Fruit fly (Drosophila melanogaster) whole organism, prepupa: ENCODE measurements around the gene CG43156.

ENCODE experiments used
- Blimp-1 ChIP-seq: fragments of 200-800 bp; sonication (Bioruptor generic); optimal IDR thresholded peaks from 3 replicates; lab custom pipeline; 2017; ENCODE audit warnings: missing biosample characterization, missing genetic modification characterization, mild to moderate bottlenecking, moderate library complexity, missing genetic modification reagents
- CG10631 ChIP-seq: fragments of 200-800 bp; sonication (Bioruptor generic); optimal IDR thresholded peaks from 2 replicates; lab custom pipeline; 2016; ENCODE audit warnings: missing biosample characterization, missing genetic modification characterization
- CG10669 ChIP-seq: fragments of 200-800 bp; sonication (Bioruptor generic); optimal IDR thresholded peaks from 3 replicates; lab custom pipeline; 2018; ENCODE audit warnings: missing biosample characterization, mild to moderate bottlenecking, missing genetic modification characterization, moderate library complexity
- CG11762 ChIP-seq: fragments of 200-800 bp; sonication (Bioruptor generic); optimal IDR thresholded peaks from 3 replicates; lab custom pipeline; 2016; ENCODE audit warnings: missing biosample characterization, missing genetic modification characterization; ENCODE audit not compliant: insufficient read depth
- CG15336 ChIP-seq: fragments of 200-800 bp; sonication (Bioruptor generic); IDR thresholded peaks from 2 replicates; pipeline ENCODE4 v1.3.6; 2022; ENCODE audit warnings: missing biosample characterization, missing genetic modification characterization
- CG16779 ChIP-seq: fragments of 200-800 bp; sonication (Bioruptor generic); optimal IDR thresholded peaks from 3 replicates; lab custom pipeline; 2017; ENCODE audit warnings: missing biosample characterization, mild to moderate bottlenecking, missing genetic modification characterization
- CG3032 ChIP-seq: fragments of 200-800 bp; optimal IDR thresholded peaks from 2 replicates; lab custom pipeline; 2019; ENCODE audit warnings: missing biosample characterization, mild to moderate bottlenecking, missing genetic modification characterization, moderate library complexity
- CG34406 ChIP-seq: fragments of 200-800 bp; sonication (Bioruptor generic); optimal IDR thresholded peaks from 3 replicates; lab custom pipeline; 2016; ENCODE audit warnings: missing biosample characterization, missing genetic modification characterization
- CG4318 ChIP-seq: fragments of 200-800 bp; sonication (Bioruptor generic); optimal IDR thresholded peaks from 3 replicates; lab custom pipeline; 2017; ENCODE audit warnings: missing biosample characterization, mild to moderate bottlenecking, missing genetic modification characterization
- CG6163 ChIP-seq: fragments of 200-800 bp; sonication (Bioruptor generic); IDR thresholded peaks from 3 replicates; pipeline ENCODE4 v1.3.6; 2022; ENCODE audit warnings: missing biosample characterization, missing genetic modification characterization
- CG6276 ChIP-seq: fragments of 200-800 bp; sonication (Bioruptor generic); optimal IDR thresholded peaks from 2 replicates; lab custom pipeline; 2017; ENCODE audit warnings: missing biosample characterization, mild to moderate bottlenecking, missing genetic modification characterization
- CG6792 ChIP-seq: fragments of 200-800 bp; sonication (Bioruptor generic); optimal IDR thresholded peaks from 3 replicates; lab custom pipeline; 2016; ENCODE audit warnings: missing biosample characterization, missing genetic modification characterization
- CG6854 ChIP-seq: fragments of 200-800 bp; sonication (Bioruptor generic); optimal IDR thresholded peaks from 2 replicates; lab custom pipeline; 2017; ENCODE audit warnings: missing biosample characterization, mild to moderate bottlenecking, missing genetic modification characterization
- CG7368 ChIP-seq: fragments of 200-800 bp; sonication (Bioruptor generic); optimal IDR thresholded peaks from 3 replicates; lab custom pipeline; 2016; ENCODE audit warnings: missing biosample characterization, missing genetic modification characterization
- CG8632 ChIP-seq: fragments of 200-800 bp; sonication (Bioruptor generic); optimal IDR thresholded peaks from 3 replicates; lab custom pipeline; 2016; ENCODE audit warnings: missing biosample characterization, missing genetic modification characterization
- CG9139 ChIP-seq: fragments of 200-800 bp; sonication (Bioruptor generic); optimal IDR thresholded peaks from 3 replicates; lab custom pipeline; 2017; ENCODE audit warnings: missing biosample characterization, mild to moderate bottlenecking, missing genetic modification characterization
- Eip75B ChIP-seq: fragments of 200-800 bp; sonication (Bioruptor generic); optimal IDR thresholded peaks from 3 replicates; lab custom pipeline; 2016; ENCODE audit warnings: missing biosample characterization, missing genetic modification characterization
- Eip78C ChIP-seq: fragments of 200-800 bp; sonication (Bioruptor generic); peaks from one replicate; lab custom pipeline; 2016; ENCODE audit warnings: missing biosample characterization, missing genetic modification characterization
- Ets21C ChIP-seq: fragments of 200-800 bp; sonication (Bioruptor generic); optimal IDR thresholded peaks from 3 replicates; lab custom pipeline; 2016; ENCODE audit warnings: missing biosample characterization, missing genetic modification characterization
- Hr38 ChIP-seq: sonication (Bioruptor generic); optimal IDR thresholded peaks from 2 replicates; lab custom pipeline; 2016; ENCODE audit warnings: missing biosample characterization, missing genetic modification characterization
- Hr39 ChIP-seq: fragments of 200-800 bp; sonication (Bioruptor generic); optimal IDR thresholded peaks from 2 replicates; lab custom pipeline; 2016; ENCODE audit warnings: missing biosample characterization, missing genetic modification characterization
- Lpt ChIP-seq: fragments of 200-800 bp; sonication (Bioruptor generic); optimal IDR thresholded peaks from 3 replicates; lab custom pipeline; 2016; ENCODE audit warnings: missing biosample characterization, missing genetic modification characterization
- Met ChIP-seq: fragments of 200-800 bp; sonication (Bioruptor generic); optimal IDR thresholded peaks from 3 replicates; lab custom pipeline; 2016; ENCODE audit warnings: missing biosample characterization, missing genetic modification characterization
- Smox ChIP-seq: fragments of 200-800 bp; sonication (Bioruptor generic); optimal IDR thresholded peaks from 3 replicates; lab custom pipeline; 2016; ENCODE audit warnings: missing biosample characterization, missing genetic modification characterization
- Sox102F ChIP-seq: fragments of 200-800 bp; sonication (Bioruptor generic); optimal IDR thresholded peaks from 2 replicates; lab custom pipeline; 2016; ENCODE audit warnings: missing biosample characterization, mild to moderate bottlenecking, missing genetic modification characterization
- acj6 ChIP-seq: fragments of 200-800 bp; sonication (Bioruptor generic); optimal IDR thresholded peaks from 3 replicates; lab custom pipeline; 2016; ENCODE audit warnings: missing biosample characterization, missing genetic modification characterization
- cyc ChIP-seq: fragments of 200-800 bp; sonication (Bioruptor generic); optimal IDR thresholded peaks from 3 replicates; lab custom pipeline; 2016; ENCODE audit warnings: missing biosample characterization, missing genetic modification characterization
- dsx ChIP-seq: fragments of 200-800 bp; optimal IDR thresholded peaks from 3 replicates; lab custom pipeline; 2019; ENCODE audit warnings: missing biosample characterization, mild to moderate bottlenecking, missing genetic modification characterization, moderate library complexity; ENCODE audit not compliant: poor library complexity, severe bottlenecking
- eg ChIP-seq: fragments of 200-800 bp; sonication (Bioruptor generic); IDR thresholded peaks from 3 replicates; pipeline ENCODE4 v1.3.6; 2022; ENCODE audit warnings: missing biosample characterization, missing genetic modification characterization
- fd59A ChIP-seq: fragments of 200-800 bp; sonication (Bioruptor generic); optimal IDR thresholded peaks from 2 replicates; lab custom pipeline; 2017; ENCODE audit warnings: missing biosample characterization, mild to moderate bottlenecking, missing genetic modification characterization, missing genetic modification reagents
- fkh ChIP-seq: fragments of 200-800 bp; sonication (Bioruptor generic); optimal IDR thresholded peaks from 3 replicates; lab custom pipeline; 2017; ENCODE audit warnings: missing biosample characterization, mild to moderate bottlenecking, missing genetic modification characterization, moderate library complexity
- lz ChIP-seq: fragments of 200-800 bp; sonication (Bioruptor generic); optimal IDR thresholded peaks from 3 replicates; lab custom pipeline; 2016; ENCODE audit warnings: missing biosample characterization, missing genetic modification characterization
- net ChIP-seq: fragments of 200-800 bp; sonication (Bioruptor generic); optimal IDR thresholded peaks from 3 replicates; lab custom pipeline; 2016; ENCODE audit warnings: missing biosample characterization, missing genetic modification characterization
- pdm3 ChIP-seq: fragments of 200-800 bp; sonication (Bioruptor generic); optimal IDR thresholded peaks from 3 replicates; lab custom pipeline; 2016; ENCODE audit warnings: missing biosample characterization, missing genetic modification characterization
- salr ChIP-seq, 2 experiments: fragments of 200-800 bp; sonication (Bioruptor generic); optimal IDR thresholded peaks; 3 replicates each; lab custom pipeline; 2016 to 2018; ENCODE audit warnings: missing biosample characterization in 2 of 2, missing genetic modification characterization in 2 of 2, mild to moderate bottlenecking in 1 of 2
- spab ChIP-seq: fragments of 200-800 bp; sonication (Bioruptor generic); optimal IDR thresholded peaks from 2 replicates; lab custom pipeline; 2017; ENCODE audit warnings: missing biosample characterization, mild to moderate bottlenecking, missing genetic modification characterization, missing genetic modification reagents
- ss ChIP-seq, 2 experiments: fragments of 200-800 bp; sonication (Bioruptor generic); optimal IDR thresholded peaks; 2 replicates in 1 of 2; 3 replicates in 1 of 2; lab custom pipeline; 2017 to 2018; ENCODE audit warnings: mild to moderate bottlenecking in 2 of 2, missing biosample characterization in 2 of 2, missing genetic modification characterization in 2 of 2, moderate library complexity in 1 of 2
- svp ChIP-seq: fragments of 200-800 bp; sonication (Bioruptor generic); peaks from one replicate; lab custom pipeline; 2016; ENCODE audit warnings: missing biosample characterization, missing genetic modification characterization
- topi ChIP-seq: fragments of 200-800 bp; sonication (Bioruptor generic); optimal IDR thresholded peaks from 3 replicates; lab custom pipeline; 2016; ENCODE audit warnings: missing biosample characterization, missing genetic modification characterization

CG43156 gene

DNA sequence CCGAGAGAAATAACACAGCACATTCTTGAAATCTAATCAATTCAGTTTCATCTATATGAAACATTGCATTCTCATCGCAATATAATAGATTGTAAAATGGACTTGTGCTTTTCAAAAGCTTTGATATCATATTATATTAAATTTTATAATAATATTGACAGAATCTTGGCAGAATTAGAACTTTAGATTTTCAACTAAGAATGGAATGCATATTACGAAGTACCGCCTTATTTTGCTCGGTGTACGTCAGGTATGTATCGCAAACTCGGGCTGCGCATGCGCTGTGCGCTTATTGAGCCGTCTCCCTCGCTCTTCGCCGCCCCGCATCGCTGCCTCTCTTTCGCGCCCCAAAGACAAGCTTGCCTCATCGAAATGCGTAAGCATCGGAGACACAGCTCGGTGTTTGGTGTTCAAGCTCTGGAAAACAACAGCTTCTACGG lies 8.5 kb upstream of the CG43156 start (continued):
- TF ChIP-seq cyc (GFP tag; lab: Kevin White, UChicago) (peak; percentile 55), CG34406 (GFP tag; lab: Kevin White, UChicago) (peak; percentile 88), CG6276 (GFP tag; lab: Kevin White, UChicago) (peak; percentile 94), fd59A (GFP tag; lab: Kevin White, UChicago) (peak; percentile 83), CG10669 (GFP tag; lab: Kevin White, UChicago) (peak; percentile 86), CG11762 (GFP tag; lab: Kevin White, UChicago) (peak; percentile 74), Blimp-1 (GFP tag; lab: Kevin White, UChicago) (peak; percentile 79), CG16779 (tag; lab: Kevin White, UChicago) (peak; percentile 78), svp (peak; percentile 89), acj6 (peak; percentile 82), Hr38 (no peak), pdm3 (GFP tag; lab: Kevin White, UChicago) (peak; percentile 68), CG6854 (peak; percentile 92), fkh (GFP tag; lab: Kevin White, UChicago) (peak; percentile 53), Hr39 (GFP tag; lab: Kevin White, UChicago) (peak; percentile 59), Sox102F (GFP tag; lab: Kevin White, UChicago) (peak; percentile 68), dsx (GFP tag; lab: Kevin White, UChicago) (peak; percentile 89), Eip75B (GFP tag; lab: Kevin White, UChicago) (peak; percentile 68), net (GFP tag; lab: Kevin White, UChicago) (peak; percentile 80), CG15336 (GFP tag; lab: Robert Waterston, UW) (peak; percentile 93), CG3032 (tag; lab: Kevin White, UChicago) (peak; percentile 93), CG4318 (GFP tag; lab: Kevin White, UChicago) (peak; percentile 94), CG9139 (GFP tag; lab: Kevin White, UChicago) (peak; percentile 73), Ets21C (GFP tag; lab: Kevin White, UChicago) (peak; percentile 44), eg (GFP tag; lab: Robert Waterston, UW) (peak; percentile 88), spab (GFP tag; lab: Kevin White, UChicago) (peak; percentile 82), CG6792 (peak; percentile 82), Met (peak; percentile 72), salr (GFP tag; optimal IDR thresholded peaks at IDR 0.05; lab: Kevin White, UChicago) (peak; percentile 56 to 62), CG8632 (peak; percentile 85), lz (GFP tag; lab: Kevin White, UChicago) (peak; percentile 75), topi (GFP tag; lab: Kevin White, UChicago) (peak; percentile 77), CG7368 (GFP tag; lab: Kevin White, UChicago) (peak; percentile 61), CG10631 (GFP tag; lab: Kevin White, UChicago) (peak; percentile 86), Smox (peak; percentile 75)

DNA sequence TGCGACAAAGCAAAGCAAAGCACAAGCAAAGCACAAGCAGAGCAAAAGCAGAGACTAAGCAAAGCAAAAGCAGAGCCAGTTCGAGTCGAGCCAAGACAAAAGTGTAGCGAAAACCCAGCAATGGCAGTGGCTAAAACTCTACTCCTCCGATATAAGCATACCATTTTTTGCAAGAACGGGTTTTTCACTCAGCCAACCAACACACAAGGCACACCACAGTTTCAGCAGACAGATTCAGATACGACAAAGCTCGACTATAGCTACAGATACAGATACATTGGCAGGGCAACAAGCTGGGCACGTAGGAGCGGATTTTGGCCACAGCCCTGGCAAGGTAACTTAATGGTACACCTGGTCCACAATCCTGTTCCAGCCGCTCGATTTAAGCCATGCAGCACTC lies 6.9 kb upstream of the CG43156 start:
- TF ChIP-seq Lpt (GFP tag; lab: Kevin White, UChicago) (peak; percentile 34), CG6854 (peak; percentile 41), lz (GFP tag; lab: Kevin White, UChicago) (no peak), Eip78C (peak; percentile 56), dsx (GFP tag; lab: Kevin White, UChicago) (peak; percentile 12), ss (GFP tag; optimal IDR thresholded peaks at IDR 0.05; lab: Kevin White, UChicago) (peak in 1 of 2 experiments; percentile 27), svp (no peak), CG6163 (GFP tag; lab: Robert Waterston, UW) (0 out of 3 replicates have a peak, but pooled peaks have one; percentile 12)
